Worm (Caenorhabditis elegans): ENCODE data around the gene ceph-41.
A peak's percentile ranks its signal among the peaks of the same experiment; 100 is the strongest.

The ceph-41 gene

DNA sequence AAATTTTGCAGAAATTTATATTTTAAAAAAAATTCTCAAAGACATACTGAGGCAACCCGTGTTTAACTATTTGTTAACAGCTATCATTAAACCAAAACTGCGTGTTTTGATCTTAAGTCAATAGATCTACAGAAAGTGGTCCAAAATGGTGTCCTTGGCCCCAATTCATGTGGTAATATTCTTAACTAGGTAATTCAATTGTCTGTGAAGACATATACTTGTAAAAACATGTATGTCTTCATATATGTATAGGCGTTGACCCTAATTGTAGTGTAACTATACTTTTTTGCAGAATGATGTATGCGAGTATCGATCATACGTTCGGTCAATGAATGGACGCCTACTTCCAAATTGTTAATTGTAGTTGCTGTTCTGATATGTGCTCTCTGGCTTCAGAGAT is 42.7 kb downstream of the ceph-41 start, which contains the start of gene C07G1.15 (continued):
- TF ChIP-seq lir-1 (GFP tag; conservative IDR thresholded peaks at IDR 0.05) = no peak
- TF ChIP-seq aptf-3 (GFP tag; IDR thresholded peaks at IDR 0.05) = no peak
- TF ChIP-seq let-607 (tag; optimal IDR thresholded peaks at IDR 0.05) = no peak
- TF ChIP-seq F57C9.4 (tag; optimal IDR thresholded peaks at IDR 0.05) = no peak

- TF ChIP-seq ceh-27 (GFP tag; optimal IDR thresholded peaks at IDR 0.05) = no peak
- peak; percentile 70; the same call in 1 of the 2 replicates for TF ChIP-seq hmg-1.2 (GFP tag; IDR thresholded peaks at IDR 0.05)
- no peak for TF ChIP-seq madf-8 (GFP tag; conservative IDR thresholded peaks at IDR 0.05)
These were observed 43.3 kb downstream of the ceph-41 start for ce11 chrIV:8170264-8170663.

ce11 chrIV:8171376-8171775 is 44.4 kb downstream of the ceph-41 start:
- TF ChIP-seq ccch-3 (GFP tag; optimal IDR thresholded peaks at IDR 0.05) (no peak), ztf-18 (tag; optimal IDR thresholded peaks at IDR 0.05) (no peak), ceh-27 (GFP tag; optimal IDR thresholded peaks at IDR 0.05) (peak; percentile 66)

- no peak for TF ChIP-seq C17E4.6 (GFP tag; IDR thresholded peaks at IDR 0.05)
- no peak for TF ChIP-seq nhr-90 (tag; optimal IDR thresholded peaks at IDR 0.05)
- no peak for TF ChIP-seq ccch-3 (GFP tag; optimal IDR thresholded peaks at IDR 0.05)
These were observed 46.6 kb downstream of the ceph-41 start for ce11 chrIV:8173610-8174009.

ce11 chrIV:8174792-8175191 is 47.8 kb downstream of the ceph-41 start:
- no peak for TF ChIP-seq C17E4.6 (GFP tag; IDR thresholded peaks at IDR 0.05)
- TF ChIP-seq ets-4 (GFP tag; optimal IDR thresholded peaks at IDR 0.05) = peak; percentile 23
- peak; percentile 91 for TF ChIP-seq nhr-80 (tag; optimal IDR thresholded peaks at IDR 0.05)

- TF ChIP-seq mcd-1 (GFP tag; IDR thresholded peaks at IDR 0.05) = no peak
- no peak for TF ChIP-seq dpl-1 (GFP tag; optimal IDR thresholded peaks at IDR 0.05)
- no peak for TF ChIP-seq lag-1 (GFP tag; IDR thresholded peaks at IDR 0.05)
- TF ChIP-seq ceh-79 (tag; optimal IDR thresholded peaks at IDR 0.05) = no peak
- no peak for TF ChIP-seq lin-26 (GFP tag; IDR thresholded peaks at IDR 0.05)
These were observed 48.9 kb downstream of the ceph-41 start, which contains the start of gene pct-1 for ce11 chrIV:8175686-8176532. TSS of gene pct-1 (plus strand) at chrIV:8176482.
